Worm (Caenorhabditis elegans): ENCODE data around the gene aakg-3.

ce11 chrX:2933061-2933460 is 43.2 kb upstream of the aakg-3 start, which contains the start of gene fard-1:
- TF ChIP-seq nhr-19 (GFP tag; conservative IDR thresholded peaks at IDR 0.05) (no peak), tbx-2 (tag; optimal IDR thresholded peaks at IDR 0.05) (no peak)

Measured in whole organism, L1 larva.